Fruit fly (Drosophila melanogaster) whole organism, embryonic: Measurements from ENCODE around the gene tst.

ENCODE experiments used
- Bdp1 ChIP-seq: fragments of 200-800 bp; sonication (Bioruptor generic); optimal IDR thresholded peaks from 3 replicates; lab custom pipeline; 2016; ENCODE audit warnings: missing biosample characterization, missing genetic modification characterization
- CG10147 ChIP-seq: fragments of 200-800 bp; sonication (Bioruptor generic); optimal IDR thresholded peaks from 2 replicates; lab custom pipeline; 2019; ENCODE audit warnings: missing biosample characterization, mild to moderate bottlenecking, missing genetic modification characterization, moderate library complexity
- CG1024 ChIP-seq: fragments of 200-800 bp; sonication (Bioruptor generic); IDR thresholded peaks from 2 replicates; pipeline ENCODE4 v1.3.6; 2022; ENCODE audit warnings: missing biosample characterization, missing genetic modification characterization
- CG10321 ChIP-seq: fragments of 200-800 bp; sonication (Bioruptor generic); IDR thresholded peaks from 2 replicates; pipeline ENCODE4 v1.3.6; 2022; ENCODE audit warnings: missing biosample characterization, missing genetic modification characterization
- CG10431 ChIP-seq: fragments of 200-800 bp; sonication (Bioruptor generic); optimal IDR thresholded peaks from 3 replicates; lab custom pipeline; 2018; ENCODE audit warnings: missing biosample characterization, mild to moderate bottlenecking, missing genetic modification characterization
- CG11504 ChIP-seq: fragments of 200-800 bp; sonication (Bioruptor generic); optimal IDR thresholded peaks from 3 replicates; lab custom pipeline; 2019; ENCODE audit warnings: missing biosample characterization, mild to moderate bottlenecking, missing genetic modification characterization, moderate library complexity
- CG11696 ChIP-seq: fragments of 200-800 bp; sonication (Bioruptor generic); IDR thresholded peaks from 2 replicates; pipeline ENCODE4 v1.3.6; 2022; ENCODE audit warnings: missing biosample characterization, missing genetic modification characterization
- CG13123 ChIP-seq: fragments of 200-800 bp; sonication (Bioruptor generic); optimal IDR thresholded peaks from 2 replicates; lab custom pipeline; 2016; ENCODE audit warnings: missing biosample characterization, missing genetic modification characterization
- CG14441 ChIP-seq: fragments of 200-800 bp; sonication (Bioruptor generic); IDR thresholded peaks from 2 replicates; pipeline ENCODE4 v1.3.6; 2022; ENCODE audit warnings: missing biosample characterization, missing genetic modification characterization
- CG14667 ChIP-seq: fragments of 200-800 bp; sonication (Bioruptor generic); IDR thresholded peaks from 2 replicates; pipeline ENCODE4 v1.3.6; 2022; ENCODE audit warnings: missing biosample characterization, missing genetic modification characterization
- CG14860 ChIP-seq: fragments of 200-800 bp; sonication (Bioruptor generic); IDR thresholded peaks from 3 replicates; pipeline ENCODE4 v1.3.6; 2022; ENCODE audit warnings: missing biosample characterization, missing genetic modification characterization; ENCODE audit not compliant: partially characterized antibody
- CG1602 ChIP-seq: fragments of 200-800 bp; sonication (Bioruptor generic); optimal IDR thresholded peaks from 3 replicates; lab custom pipeline; 2016; ENCODE audit warnings: missing biosample characterization, missing genetic modification characterization
- CG16813 ChIP-seq: fragments of 200-800 bp; sonication (Bioruptor generic); IDR thresholded peaks from 3 replicates; pipeline ENCODE4 v1.3.6; 2022; ENCODE audit warnings: missing biosample characterization, missing genetic modification characterization; ENCODE audit not compliant: partially characterized antibody
- CG1792 ChIP-seq: fragments of 200-800 bp; sonication (Bioruptor generic); optimal IDR thresholded peaks from 2 replicates; lab custom pipeline; 2016; ENCODE audit warnings: missing biosample characterization, missing genetic modification characterization
- CG1832 ChIP-seq: fragments of 200-800 bp; sonication (Bioruptor generic); optimal IDR thresholded peaks from 2 replicates; lab custom pipeline; 2017; ENCODE audit warnings: missing biosample characterization, mild to moderate bottlenecking, missing genetic modification characterization, inconsistent platforms
- CG2116 ChIP-seq: fragments of 200-800 bp; sonication (Bioruptor generic); optimal IDR thresholded peaks from 3 replicates; lab custom pipeline; 2018; ENCODE audit warnings: missing biosample characterization, mild to moderate bottlenecking, missing genetic modification characterization
- CG2199 ChIP-seq: fragments of 200-800 bp; sonication (Bioruptor generic); IDR thresholded peaks from 3 replicates; pipeline ENCODE4 v1.3.6; 2022; ENCODE audit warnings: missing biosample characterization, missing genetic modification characterization
- CG34224 ChIP-seq: fragments of 200-800 bp; sonication (Bioruptor generic); IDR thresholded peaks from 3 replicates; pipeline ENCODE4 v1.3.6; 2022; ENCODE audit warnings: missing biosample characterization, missing genetic modification characterization; ENCODE audit not compliant: partially characterized antibody
- CG5953 ChIP-seq: fragments of 200-800 bp; sonication (Bioruptor generic); IDR thresholded peaks from 2 replicates; pipeline ENCODE4 v1.3.6; 2022; ENCODE audit warnings: missing biosample characterization, missing genetic modification characterization
- CG6175 ChIP-seq: fragments of 200-800 bp; sonication (Bioruptor generic); IDR thresholded peaks from 3 replicates; pipeline ENCODE4 v1.3.6; 2022; ENCODE audit warnings: missing biosample characterization, missing genetic modification characterization
- CG6791 ChIP-seq: fragments of 200-800 bp; sonication (Bioruptor generic); IDR thresholded peaks from 3 replicates; pipeline ENCODE4 v1.3.6; 2022; ENCODE audit warnings: missing biosample characterization, missing genetic modification characterization; ENCODE audit not compliant: partially characterized antibody
- CG6813 ChIP-seq: fragments of 200-800 bp; sonication (Bioruptor generic); optimal IDR thresholded peaks from 2 replicates; lab custom pipeline; 2017; ENCODE audit warnings: missing biosample characterization, missing genetic modification characterization, mild to moderate bottlenecking, moderate library complexity, missing genetic modification reagents
- CG7839 ChIP-seq: fragments of 200-800 bp; sonication (Bioruptor generic); optimal IDR thresholded peaks from 3 replicates; lab custom pipeline; 2018; ENCODE audit warnings: missing biosample characterization, mild to moderate bottlenecking, missing genetic modification characterization, moderate library complexity
- CoRest ChIP-seq: fragments of 200-800 bp; sonication (Bioruptor generic); optimal IDR thresholded peaks from 3 replicates; lab custom pipeline; 2018; ENCODE audit warnings: missing biosample characterization, mild to moderate bottlenecking, missing genetic modification characterization, moderate library complexity
- Doc3 ChIP-seq: fragments of 200-800 bp; sonication (Bioruptor generic); IDR thresholded peaks from 3 replicates; pipeline ENCODE4 v1.3.6; 2022; ENCODE audit warnings: missing biosample characterization, missing genetic modification characterization; ENCODE audit not compliant: partially characterized antibody
- Dref ChIP-seq: fragments of 200-800 bp; sonication (Bioruptor generic); IDR thresholded peaks from 2 replicates; pipeline ENCODE4 v1.3.6; 2022; ENCODE audit warnings: missing biosample characterization, missing genetic modification characterization
- Gsc ChIP-seq: fragments of 200-800 bp; sonication (Bioruptor generic); IDR thresholded peaks from 2 replicates; pipeline ENCODE4 v1.3.6; 2022; ENCODE audit warnings: missing biosample characterization, missing genetic modification characterization
- Oli ChIP-seq: fragments of 200-800 bp; sonication (Bioruptor generic); optimal IDR thresholded peaks from 2 replicates; lab custom pipeline; 2018; ENCODE audit warnings: missing biosample characterization, mild to moderate bottlenecking, missing genetic modification characterization, moderate library complexity
- bcd ChIP-seq: fragments of 200-800 bp; sonication (Bioruptor generic); optimal IDR thresholded peaks from 2 replicates; lab custom pipeline; 2017; ENCODE audit warnings: missing biosample characterization, mild to moderate bottlenecking, missing genetic modification characterization
- bsh ChIP-seq, 2 experiments: fragments of 200-800 bp; sonication (Bioruptor generic); optimal IDR thresholded peaks; 2 replicates each; lab custom pipeline; 2017 to 2018; ENCODE audit warnings: mild to moderate bottlenecking in 2 of 2, missing biosample characterization in 2 of 2, missing genetic modification characterization in 2 of 2, moderate library complexity in 1 of 2
- chm ChIP-seq: fragments of 200-800 bp; sonication (Bioruptor generic); IDR thresholded peaks from 2 replicates; pipeline ENCODE4 v1.3.6; 2022; ENCODE audit warnings: missing biosample characterization, missing genetic modification characterization
- dpn ChIP-seq, 2 experiments: fragments of 200-800 bp; sonication (Bioruptor generic); optimal IDR thresholded peaks; 3 replicates each; lab custom pipeline; 2016; ENCODE audit warnings: missing biosample characterization in 2 of 2, missing genetic modification characterization in 2 of 2
- gcm2 ChIP-seq: fragments of 200-800 bp; sonication (Bioruptor generic); optimal IDR thresholded peaks from 2 replicates; lab custom pipeline; 2016; ENCODE audit warnings: missing biosample characterization, missing genetic modification characterization
- grn ChIP-seq: fragments of 200-800 bp; sonication (Bioruptor generic); optimal IDR thresholded peaks from 3 replicates; lab custom pipeline; 2017; ENCODE audit warnings: missing biosample characterization, missing genetic modification characterization
- kni ChIP-seq: fragments of 200-800 bp; sonication (Bioruptor generic); optimal IDR thresholded peaks from 3 replicates; lab custom pipeline; 2017; ENCODE audit warnings: mild to moderate bottlenecking, missing biosample characterization, missing genetic modification reagents, missing genetic modification characterization
- lbe ChIP-seq: fragments of 200-800 bp; sonication (Bioruptor generic); optimal IDR thresholded peaks from 2 replicates; lab custom pipeline; 2016; ENCODE audit warnings: missing biosample characterization, mild to moderate bottlenecking, missing genetic modification characterization
- lmd ChIP-seq: fragments of 200-800 bp; sonication (Bioruptor generic); IDR thresholded peaks from 2 replicates; pipeline ENCODE4 v1.3.6; 2022; ENCODE audit warnings: missing biosample characterization, missing genetic modification characterization
- mirr ChIP-seq: fragments of 200-800 bp; sonication (Bioruptor generic); optimal IDR thresholded peaks from 3 replicates; lab custom pipeline; 2018; ENCODE audit warnings: missing biosample characterization, mild to moderate bottlenecking, missing genetic modification characterization
- mld ChIP-seq: fragments of 200-800 bp; sonication (Bioruptor generic); IDR thresholded peaks from 3 replicates; pipeline ENCODE4 v1.3.6; 2022; ENCODE audit warnings: missing biosample characterization, missing genetic modification characterization; ENCODE audit not compliant: partially characterized antibody
- nom ChIP-seq: fragments of 200-800 bp; sonication (Bioruptor generic); optimal IDR thresholded peaks from 2 replicates; lab custom pipeline; 2017; ENCODE audit warnings: missing biosample characterization, missing genetic modification characterization, mild to moderate bottlenecking, moderate library complexity, missing genetic modification reagents
- p53 ChIP-seq: fragments of 200-800 bp; sonication (Bioruptor generic); optimal IDR thresholded peaks from 2 replicates; lab custom pipeline; 2016; ENCODE audit warnings: missing biosample characterization, missing genetic modification characterization
- pum ChIP-seq: fragments of 200-800 bp; sonication (Bioruptor generic); optimal IDR thresholded peaks from 2 replicates; lab custom pipeline; 2016; ENCODE audit warnings: missing biosample characterization, missing genetic modification characterization
- slbo ChIP-seq: fragments of 200-800 bp; sonication (Bioruptor generic); IDR thresholded peaks from 2 replicates; pipeline ENCODE4 v1.3.6; 2022; ENCODE audit warnings: missing biosample characterization, missing genetic modification characterization
- sna ChIP-seq: fragments of 200-800 bp; sonication (Bioruptor generic); IDR thresholded peaks from 2 replicates; pipeline ENCODE4 v1.3.6; 2022; ENCODE audit warnings: missing biosample characterization, missing genetic modification characterization; ENCODE audit not compliant: partially characterized antibody
- sr ChIP-seq: fragments of 200-800 bp; sonication (Bioruptor generic); IDR thresholded peaks from 3 replicates; pipeline ENCODE4 v1.3.6; 2022; ENCODE audit warnings: missing biosample characterization, missing genetic modification characterization
- trem ChIP-seq: fragments of 200-800 bp; optimal IDR thresholded peaks from 3 replicates; lab custom pipeline; 2019; ENCODE audit warnings: missing biosample characterization, mild to moderate bottlenecking, missing genetic modification characterization, moderate library complexity
- trh ChIP-seq: fragments of 200-800 bp; sonication (Bioruptor generic); optimal IDR thresholded peaks from 2 replicates; lab custom pipeline; 2016; ENCODE audit warnings: missing biosample characterization, missing genetic modification characterization

The tst gene

dm6 chr3R:23820290-23820689 is 47.6 kb upstream of the tst start (continued):
- TF ChIP-seq CG14667 (GFP tag; lab: Robert Waterston, UW) (no peak), bcd (GFP tag; lab: Kevin White, UChicago) (peak; percentile 28), lmd (GFP tag; lab: Robert Waterston, UW) (peak; percentile 38; the same call in 1 of the 2 replicates), CG11696 (0 out of 2 replicates have a peak, but pooled peaks have one; percentile 9), Oli (no peak)
- TF ChIP-seq, all 482 proteins: peak for 140

DNA sequence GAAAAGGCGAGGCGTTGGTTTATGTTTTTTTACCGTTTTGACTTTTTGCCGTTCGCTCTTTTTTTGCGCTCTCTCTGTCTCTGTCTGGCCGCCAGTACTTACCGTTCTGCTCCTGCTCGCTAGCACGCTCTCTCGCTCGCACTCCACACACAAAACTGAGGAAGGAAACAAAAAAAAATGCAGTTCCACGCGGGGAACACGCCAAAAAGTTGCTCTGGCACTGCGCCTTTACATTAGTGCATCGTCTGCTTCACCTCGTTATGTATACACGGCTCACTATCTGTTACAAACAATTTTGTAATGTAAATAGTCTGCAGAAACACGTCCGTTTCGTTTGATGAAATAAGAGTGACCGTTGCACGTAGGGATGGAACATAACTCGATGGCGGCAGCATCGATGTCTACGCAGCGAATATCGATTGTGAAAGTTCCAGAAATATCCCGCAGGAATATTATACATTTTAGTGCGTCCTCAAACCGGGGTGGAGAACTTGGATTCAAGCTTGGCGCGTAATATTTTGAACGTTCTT is 46.3 kb upstream of the tst start, which contains the start of the genes CG33111 and eIF4G2:
Gene CG33111, minus strand, starts transcription at position 359 of the 530 bp plus-strand sequence.
Gene eIF4G2, minus strand, starts transcription at position 359 of the 530 bp plus-strand sequence.
- 0 out of 2 replicates have a peak, but pooled peaks have one; percentile 20 for TF ChIP-seq CG14441 (GFP tag; lab: Robert Waterston, UW)
- TF ChIP-seq Doc3 (GFP tag; lab: Robert Waterston, UW), result peak; percentile 62
- TF ChIP-seq CG1832 (GFP tag; lab: Kevin White, UChicago), result peak; percentile 92
- no peak for TF ChIP-seq CG5953
- peak; percentile 83 for TF ChIP-seq CG10321
- peak; percentile 91 for TF ChIP-seq CG6791 (GFP tag; lab: Robert Waterston, UW)
- TF ChIP-seq kni, result peak; percentile 55
- TF ChIP-seq CG14860, result peak; percentile 69
- no peak for TF ChIP-seq CG6175 (GFP tag; lab: Robert Waterston, UW)
- TF ChIP-seq slbo, result peak; percentile 64; the same call in 1 of the 2 replicates
- peak; percentile 15 for TF ChIP-seq CG7839 (tag; lab: Kevin White, UChicago)
- no peak for TF ChIP-seq CG11504 (tag; lab: Kevin White, UChicago)
- TF ChIP-seq dpn (GFP tag; optimal IDR thresholded peaks at IDR 0.05; lab: Kevin White, UChicago), result peak; percentile 39 to 42
- TF ChIP-seq pum (GFP tag; lab: Kevin White, UChicago), result peak; percentile 18
- peak; percentile 78 for TF ChIP-seq chm (GFP tag; lab: Robert Waterston, UW)
- TF ChIP-seq CG13123, result no peak
- peak; percentile 14 for TF ChIP-seq Bdp1 (GFP tag; lab: Kevin White, UChicago)
- TF ChIP-seq CG1602 (GFP tag; lab: Kevin White, UChicago), result peak; percentile 19
- TF ChIP-seq trem (tag; lab: Kevin White, UChicago), result peak; percentile 73
- peak; percentile 38 for TF ChIP-seq CG10431 (GFP tag; lab: Kevin White, UChicago)
- peak; percentile 4 to 66 for TF ChIP-seq bsh (GFP tag; optimal IDR thresholded peaks at IDR 0.05; lab: Kevin White, UChicago)
- TF ChIP-seq sr (GFP tag; lab: Robert Waterston, UW), result 0 out of 3 replicates have a peak, but pooled peaks have one; percentile 28
- peak; percentile 74 for TF ChIP-seq CG34224 (GFP tag; lab: Robert Waterston, UW)
- no peak for TF ChIP-seq grn (GFP tag; lab: Kevin White, UChicago)
- TF ChIP-seq CG1024 (GFP tag; lab: Robert Waterston, UW), result 0 out of 2 replicates have a peak, but pooled peaks have one; percentile 34
- TF ChIP-seq Gsc (GFP tag; lab: Robert Waterston, UW), result no peak
- peak; percentile 67 for TF ChIP-seq nom (GFP tag; lab: Kevin White, UChicago)
- TF ChIP-seq CG16813, result peak; percentile 85
- peak; percentile 60 for TF ChIP-seq sna (GFP tag; lab: Robert Waterston, UW)
- TF ChIP-seq mld, result peak; percentile 73; the same call in 2 of the 3 replicates
- no peak for TF ChIP-seq CG1792 (GFP tag; lab: Kevin White, UChicago)
- no peak for TF ChIP-seq CG6813 (GFP tag; lab: Kevin White, UChicago)
- TF ChIP-seq p53 (GFP tag; lab: Kevin White, UChicago), result peak; percentile 31
- TF ChIP-seq CoRest (tag; lab: Kevin White, UChicago), result peak; percentile 62
- TF ChIP-seq mirr (GFP tag; lab: Kevin White, UChicago), result peak; percentile 19
- TF ChIP-seq Dref (GFP tag; lab: Robert Waterston, UW), result peak; percentile 93
- TF ChIP-seq lbe (GFP tag; lab: Kevin White, UChicago), result no peak
- peak; percentile 28 for TF ChIP-seq CG10147 (GFP tag; lab: Kevin White, UChicago)
- no peak for TF ChIP-seq gcm2 (GFP tag; lab: Kevin White, UChicago)
- no peak for TF ChIP-seq trh (GFP tag; lab: Kevin White, UChicago)
- peak; percentile 83 for TF ChIP-seq CG2116 (GFP tag; lab: Kevin White, UChicago)
- 0 out of 3 replicates have a peak, but pooled peaks have one; percentile 23 for TF ChIP-seq CG2199
